Worm (Caenorhabditis elegans): ENCODE results near the gene K10C8.4.

The K10C8.4 gene

DNA sequence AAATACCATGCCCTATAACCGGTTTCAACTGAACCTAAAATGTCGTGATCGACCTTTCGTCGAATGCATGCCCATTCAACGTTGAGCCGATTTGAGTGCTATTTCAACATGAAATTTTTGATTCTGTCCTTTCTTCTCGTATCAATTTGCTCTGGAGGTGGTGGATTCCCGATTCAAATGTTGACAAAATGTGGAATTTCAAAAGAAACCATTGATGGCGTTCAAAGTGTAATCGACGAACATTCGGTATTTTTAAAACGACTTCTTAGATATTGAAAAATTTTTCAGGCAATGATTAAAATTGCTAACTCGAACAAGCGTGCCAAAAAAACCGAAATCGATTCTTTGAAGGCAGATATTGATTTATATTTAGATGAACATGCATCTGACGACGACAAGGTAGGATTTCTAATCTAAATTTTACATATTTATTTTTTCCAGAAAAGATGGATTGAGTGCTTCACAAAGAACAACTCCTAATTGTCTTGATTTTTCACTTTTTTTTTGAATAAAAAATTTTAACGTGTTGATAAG, 31.1 kb downstream of the K10C8.4 start, which contains the start of gene R11D1.13:
Gene R11D1.13, plus strand, starts transcription at position 51 of the 534 bp plus-strand sequence.
- TF ChIP-seq nhr-129 (tag; optimal IDR thresholded peaks at IDR 0.05) (no peak), nhr-77 (tag; optimal IDR thresholded peaks at IDR 0.05) (no peak), mab-5 (tag; optimal IDR thresholded peaks at IDR 0.05) (no peak), peb-1 (tag; optimal IDR thresholded peaks at IDR 0.05) (no peak), ztf-11 (tag; optimal IDR thresholded peaks at IDR 0.05) (no peak), ztf-4 (tag; optimal IDR thresholded peaks at IDR 0.05) (no peak), nhr-25 (tag; optimal IDR thresholded peaks at IDR 0.05) (no peak), lsy-2 (tag; optimal IDR thresholded peaks at IDR 0.05) (no peak), nhr-6 (tag; optimal IDR thresholded peaks at IDR 0.05) (no peak), ceh-82 (tag; optimal IDR thresholded peaks at IDR 0.05) (no peak), C34F6.9 (tag; optimal IDR thresholded peaks at IDR 0.05) (no peak), unc-62 (GFP tag; optimal IDR thresholded peaks at IDR 0.05) (no peak), sma-3 (GFP tag; optimal IDR thresholded peaks at IDR 0.05) (no peak), blmp-1 (tag; optimal IDR thresholded peaks at IDR 0.05; ENCODE audit: insufficient read depth) (no peak), R02D3.7 (tag; optimal IDR thresholded peaks at IDR 0.05) (no peak), crh-2 (tag; optimal IDR thresholded peaks at IDR 0.05) (no peak), mbf-1 (tag; optimal IDR thresholded peaks at IDR 0.05) (no peak), elt-1 (tag; optimal IDR thresholded peaks at IDR 0.05) (no peak), nhr-12 (tag; optimal IDR thresholded peaks at IDR 0.05) (no peak)

DNA sequence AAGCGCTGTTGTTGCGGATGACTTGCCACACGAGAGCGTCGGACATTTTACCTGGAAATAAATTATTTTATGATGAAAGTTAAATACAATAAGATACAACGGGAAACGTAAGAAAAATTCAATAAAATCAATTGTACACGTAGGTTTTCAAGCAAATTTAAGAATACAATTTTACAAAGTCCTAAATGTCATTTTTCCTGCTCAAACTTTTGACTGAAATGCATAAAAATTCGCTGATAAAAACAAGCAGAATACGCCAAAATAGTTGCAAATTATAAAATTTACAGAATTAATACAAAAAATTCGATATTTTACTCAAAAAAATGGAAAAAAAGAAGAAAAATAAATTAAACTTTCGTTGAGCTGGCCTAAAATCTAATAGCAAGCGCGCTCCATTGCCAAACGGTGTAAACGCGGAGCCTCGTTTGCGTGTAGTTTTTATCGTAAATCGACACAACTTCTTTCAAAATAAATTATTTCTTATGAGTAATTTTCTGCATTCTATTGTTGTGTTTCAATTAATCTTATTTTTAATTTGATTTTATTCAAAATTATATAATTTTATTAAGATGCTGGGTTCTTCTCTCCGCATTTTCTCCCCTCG, 32.1 kb downstream of the K10C8.4 start, which contains the start of the genes rpl-28 and mrpl-49:
Gene rpl-28, minus strand, starts transcription at position 51 of the 604 bp plus-strand sequence.
Gene mrpl-49, plus strand, starts transcription at position 570 of the 604 bp plus-strand sequence.
- no peak for TF ChIP-seq ztf-11 (tag; optimal IDR thresholded peaks at IDR 0.05)
- peak; percentile 50 for TF ChIP-seq ama-1 (optimal IDR thresholded peaks at IDR 0.05)
- peak; percentile 91 for TF ChIP-seq crh-2 (tag; optimal IDR thresholded peaks at IDR 0.05)
- TF ChIP-seq zag-1 (tag; optimal IDR thresholded peaks at IDR 0.05): peak; percentile 36
- TF ChIP-seq lsy-2 (tag; optimal IDR thresholded peaks at IDR 0.05): peak; percentile 64 to 93
- TF ChIP-seq mab-5 (tag; optimal IDR thresholded peaks at IDR 0.05): peak; percentile 82
- peak; percentile 78 for TF ChIP-seq sem-4 (tag; optimal IDR thresholded peaks at IDR 0.05)
- peak; percentile 75 for TF ChIP-seq nhr-21 (tag; optimal IDR thresholded peaks at IDR 0.05)
- peak; percentile 89 for TF ChIP-seq nhr-129 (tag; optimal IDR thresholded peaks at IDR 0.05)
- peak; percentile 47 for TF ChIP-seq egl-27 (tag; optimal IDR thresholded peaks at IDR 0.05)
- TF ChIP-seq lin-11 (tag; optimal IDR thresholded peaks at IDR 0.05): peak; percentile 85
- TF ChIP-seq unc-39 (tag; optimal IDR thresholded peaks at IDR 0.05): no peak
- TF ChIP-seq lin-13 (GFP tag; optimal IDR thresholded peaks at IDR 0.05): peak; percentile 89
- peak; percentile 82 for TF ChIP-seq R02D3.7 (tag; optimal IDR thresholded peaks at IDR 0.05)
- TF ChIP-seq unc-55 (GFP tag; optimal IDR thresholded peaks at IDR 0.05): peak; percentile 98
- TF ChIP-seq nhr-12 (tag; optimal IDR thresholded peaks at IDR 0.05): no peak
- peak; percentile 80 for TF ChIP-seq sma-3 (GFP tag; optimal IDR thresholded peaks at IDR 0.05)
- peak in 1 of 2 experiments; percentile 27 for TF ChIP-seq mdl-1 (tag; optimal IDR thresholded peaks at IDR 0.05)
- no peak for TF ChIP-seq Y55F3AM.14 (GFP tag; optimal IDR thresholded peaks at IDR 0.05)
- TF ChIP-seq ceh-16 (tag; optimal IDR thresholded peaks at IDR 0.05): peak; percentile 40
- TF ChIP-seq nhr-23 (tag; optimal IDR thresholded peaks at IDR 0.05): no peak
- peak; percentile 85 for TF ChIP-seq sma-9 (GFP tag; optimal IDR thresholded peaks at IDR 0.05)
- no peak for TF ChIP-seq sma-9 (tag; optimal IDR thresholded peaks at IDR 0.05)
- peak; percentile 86 for TF ChIP-seq fos-1 (tag; optimal IDR thresholded peaks at IDR 0.05)
- TF ChIP-seq blmp-1 (tag; optimal IDR thresholded peaks at IDR 0.05; ENCODE audit: insufficient read depth): peak; percentile 74
- peak; percentile 96 for TF ChIP-seq C34F6.9 (tag; optimal IDR thresholded peaks at IDR 0.05)
- peak; percentile 72 for TF ChIP-seq F13H6.1 (tag; optimal IDR thresholded peaks at IDR 0.05)
- TF ChIP-seq skn-1 (tag; optimal IDR thresholded peaks at IDR 0.05): peak; percentile 49
- TF ChIP-seq ztf-4 (tag; optimal IDR thresholded peaks at IDR 0.05): peak; percentile 70
- peak; percentile 85 for TF ChIP-seq gmeb-1 (tag; optimal IDR thresholded peaks at IDR 0.05)
- TF ChIP-seq peb-1 (tag; optimal IDR thresholded peaks at IDR 0.05): no peak
- no peak for TF ChIP-seq nhr-25 (tag; optimal IDR thresholded peaks at IDR 0.05)
- peak; percentile 83 for TF ChIP-seq snpc-4 (tag; optimal IDR thresholded peaks at IDR 0.05)
- TF ChIP-seq ZK546.5 (tag; optimal IDR thresholded peaks at IDR 0.05): no peak
- TF ChIP-seq ceh-82 (tag; optimal IDR thresholded peaks at IDR 0.05): peak; percentile 2

Measured in whole organism, L2 larva.